Fruit fly (Drosophila melanogaster): ENCODE data around the gene cni.

DNA sequence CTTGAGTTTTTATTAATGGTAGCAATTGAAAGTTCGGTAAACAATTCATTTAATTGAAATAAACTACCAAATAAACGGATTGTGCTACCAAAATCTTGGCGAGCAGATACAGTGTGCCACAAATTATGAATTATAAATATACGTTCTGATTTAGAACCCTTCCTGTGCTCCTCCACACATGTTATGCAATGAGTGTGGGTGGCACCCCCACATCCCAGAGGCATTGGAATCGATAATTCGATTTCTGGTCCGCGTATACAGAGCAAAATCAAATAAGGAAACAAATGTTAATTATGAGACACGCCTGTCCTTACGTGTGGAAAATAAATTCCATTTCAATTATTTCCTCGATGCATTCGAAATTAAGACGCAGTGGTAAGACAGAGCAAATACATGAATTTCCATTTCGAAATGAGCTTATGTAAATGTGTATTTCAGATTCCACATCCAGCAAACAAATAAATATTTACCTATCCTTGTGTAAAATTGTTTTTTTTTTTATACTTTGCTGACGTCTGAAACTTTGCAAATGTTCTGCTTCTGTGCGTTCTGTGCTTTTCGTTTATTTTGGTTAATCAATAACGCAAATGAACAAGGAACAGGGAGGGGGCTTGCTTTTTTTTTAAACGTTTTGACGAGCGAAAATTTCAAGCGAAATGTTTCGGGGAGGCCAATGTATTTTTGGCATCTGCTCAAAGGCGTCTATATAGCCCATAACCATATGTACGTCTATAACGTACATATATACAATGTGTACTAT lies 11.5 kb upstream of the cni start:
- TF ChIP-seq insv (optimal IDR thresholded peaks at IDR 0.05) (no peak), h (optimal IDR thresholded peaks at IDR 0.05) (no peak)

Data from Kc167 (cell line).